Fruit fly (Drosophila melanogaster) whole organism, larva: ENCODE data around the gene wdn.

ENCODE experiments used
- noc ChIP-seq: fragments of 200-800 bp; sonication (Bioruptor generic); optimal IDR thresholded peaks from 3 replicates; lab custom pipeline; 2019; ENCODE audit warnings: missing biosample characterization, mild to moderate bottlenecking, missing genetic modification characterization, moderate library complexity

The wdn gene

DNA sequence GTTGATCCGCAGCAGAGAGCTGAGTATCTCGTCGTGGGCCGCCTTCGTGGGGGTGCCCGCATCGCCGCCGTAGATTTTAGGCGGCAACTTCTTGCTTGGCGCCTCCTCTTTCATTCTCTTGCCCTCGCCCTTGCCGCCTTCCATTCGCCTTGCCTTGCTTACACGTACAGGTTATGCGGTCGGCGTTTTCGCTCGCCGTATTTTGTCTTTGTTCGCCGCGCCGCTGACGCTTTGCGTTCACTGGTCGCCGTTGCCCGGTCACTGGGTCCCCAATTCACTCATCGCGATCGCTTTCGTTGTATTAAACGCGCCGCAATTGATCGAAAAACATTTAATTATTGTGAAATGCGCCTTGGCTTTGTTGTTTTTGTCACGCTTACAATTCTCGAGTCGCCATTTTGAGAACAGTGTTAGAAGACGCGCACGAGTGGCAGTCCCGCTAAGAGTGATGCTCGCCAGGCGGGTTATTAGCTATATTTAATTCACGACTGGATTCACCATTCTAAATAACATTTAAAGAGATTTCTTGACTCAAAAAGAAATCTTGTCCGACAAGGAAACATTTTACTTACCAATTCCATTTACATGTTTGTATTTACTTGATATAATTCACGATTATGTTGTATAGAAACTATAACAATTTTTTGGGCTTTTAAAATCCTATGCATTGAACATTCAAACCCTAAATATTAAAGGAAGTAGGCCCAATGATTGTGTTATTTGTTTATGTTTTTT is at the start of gene wdn:
TSS of gene wdn (minus strand) at position 396 of the 735 bp plus-strand sequence.
- TF ChIP-seq noc (tag; lab: Kevin White, UChicago), result no peak

DNA sequence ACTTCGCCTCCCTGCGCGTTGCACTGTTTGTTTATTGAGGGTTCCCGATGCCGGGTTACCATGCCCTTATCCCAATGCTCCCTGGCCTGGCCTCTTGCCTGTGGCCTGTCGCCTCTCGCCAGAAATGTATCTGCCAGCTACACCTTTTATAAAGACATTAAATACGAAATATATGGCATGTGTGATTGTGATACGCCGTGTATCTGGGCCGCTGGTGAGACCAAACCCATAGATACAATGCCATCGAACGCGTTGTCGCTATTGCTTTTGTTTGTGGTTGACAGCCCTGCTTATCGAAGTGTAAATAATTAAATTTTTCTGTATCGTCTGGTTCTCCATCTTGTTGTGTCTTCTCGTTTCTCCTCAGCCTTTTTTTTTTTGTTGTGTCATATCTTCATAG is 49.4 kb upstream of the wdn start:
- no peak for TF ChIP-seq noc (tag; lab: Kevin White, UChicago)

DNA sequence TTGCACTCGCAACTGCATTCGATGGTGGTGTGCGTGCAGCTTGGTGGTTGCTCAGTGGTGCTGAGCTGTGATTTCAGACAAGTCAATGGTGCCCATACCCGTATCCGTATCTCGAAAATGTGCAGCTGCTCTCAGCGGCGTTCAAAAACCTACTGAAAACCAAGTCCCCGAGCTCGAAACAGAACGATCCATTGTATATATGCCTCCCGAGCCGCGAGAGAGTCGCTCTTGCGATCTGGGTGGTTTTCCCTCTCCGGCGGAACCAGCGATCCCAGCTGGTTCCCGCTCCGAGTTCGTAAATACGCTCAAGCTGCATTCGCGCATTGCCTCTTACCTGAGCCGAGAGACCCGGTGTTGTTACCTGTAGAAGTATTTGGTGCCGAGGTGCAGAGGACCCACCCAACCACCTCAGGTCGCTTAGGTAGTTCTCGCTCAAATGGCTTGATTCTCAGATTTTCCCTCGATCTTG is 48.0 kb upstream of the wdn start, which contains the start of gene Inx3:
TSS of gene Inx3 (minus strand) at position 440 of the 469 bp plus-strand sequence.
- TF ChIP-seq noc (tag; lab: Kevin White, UChicago), result no peak

DNA sequence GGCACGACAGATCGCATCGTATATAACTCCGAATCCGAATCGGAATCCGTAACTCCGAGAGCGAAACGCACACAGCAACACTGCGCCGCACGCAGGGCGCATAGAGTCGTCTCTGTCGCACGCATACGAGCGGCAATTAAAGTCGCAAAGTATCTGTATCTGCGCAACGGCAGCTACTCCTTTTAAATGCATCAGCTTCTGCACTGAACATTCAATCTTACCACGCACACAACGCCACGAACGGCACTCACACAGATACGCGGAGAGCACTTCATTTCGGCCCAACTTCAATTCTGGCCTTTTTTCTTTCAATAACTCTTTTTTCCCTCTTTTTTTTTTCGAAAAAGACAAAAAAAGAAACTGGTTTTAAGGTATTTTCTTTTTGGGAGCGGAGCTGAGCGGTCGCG is 47.1 kb upstream of the wdn start:
- TF ChIP-seq noc (tag; lab: Kevin White, UChicago), result no peak

DNA sequence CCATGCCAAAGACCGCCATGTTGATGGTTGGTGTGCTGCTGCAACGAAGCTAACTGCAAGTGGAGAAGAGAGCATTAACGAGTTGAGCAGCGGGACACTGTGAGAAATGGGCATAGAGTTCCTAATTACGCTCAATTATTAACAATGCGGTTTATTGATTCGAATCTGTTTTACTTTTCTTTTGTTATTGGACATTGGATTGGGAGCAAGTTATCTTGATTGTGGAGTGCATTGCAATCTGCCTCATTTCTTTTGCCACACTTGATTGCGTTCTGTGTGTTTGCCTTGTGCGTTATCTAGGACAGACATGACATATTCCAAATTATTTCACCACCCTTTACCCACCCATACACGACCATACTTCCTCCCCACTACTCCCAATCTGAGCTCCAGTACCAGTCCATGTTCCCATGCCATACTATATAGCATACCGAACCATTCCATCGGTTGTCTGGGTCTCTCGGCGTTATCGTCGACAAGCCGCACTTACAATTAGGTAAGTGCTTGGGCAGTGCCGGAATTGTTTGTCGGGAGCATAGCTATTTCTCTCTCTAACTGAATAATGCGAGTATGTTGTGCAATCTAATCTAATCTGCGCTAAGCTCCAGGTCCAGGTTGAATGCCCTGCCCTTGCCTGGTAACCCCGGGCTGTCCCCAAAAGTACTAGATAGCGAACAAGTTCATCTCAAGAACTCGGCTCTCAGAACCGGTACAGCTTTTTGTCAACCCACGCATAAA is 46.3 kb upstream of the wdn start:
- no peak for TF ChIP-seq noc (tag; lab: Kevin White, UChicago)

DNA sequence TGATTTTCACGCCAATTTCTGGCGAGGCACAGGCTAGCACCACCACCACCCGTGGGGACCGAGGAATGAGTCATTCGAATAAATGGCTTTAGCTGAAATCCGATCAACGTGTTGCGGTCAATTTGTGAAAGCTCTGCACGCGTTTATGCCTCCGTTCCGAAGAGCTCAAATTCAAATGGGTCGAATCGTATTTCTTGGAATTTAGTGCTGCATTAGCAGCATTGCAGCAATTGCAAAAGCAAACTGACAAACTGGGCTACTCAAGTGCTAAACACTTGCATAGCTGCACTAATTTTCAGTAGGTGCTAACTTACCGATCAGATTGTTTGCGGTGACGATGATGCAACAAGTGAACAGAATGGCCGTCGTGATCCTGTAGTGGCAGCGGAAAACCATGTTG is 45.7 kb upstream of the wdn start:
- TF ChIP-seq noc (tag; lab: Kevin White, UChicago), result no peak

DNA sequence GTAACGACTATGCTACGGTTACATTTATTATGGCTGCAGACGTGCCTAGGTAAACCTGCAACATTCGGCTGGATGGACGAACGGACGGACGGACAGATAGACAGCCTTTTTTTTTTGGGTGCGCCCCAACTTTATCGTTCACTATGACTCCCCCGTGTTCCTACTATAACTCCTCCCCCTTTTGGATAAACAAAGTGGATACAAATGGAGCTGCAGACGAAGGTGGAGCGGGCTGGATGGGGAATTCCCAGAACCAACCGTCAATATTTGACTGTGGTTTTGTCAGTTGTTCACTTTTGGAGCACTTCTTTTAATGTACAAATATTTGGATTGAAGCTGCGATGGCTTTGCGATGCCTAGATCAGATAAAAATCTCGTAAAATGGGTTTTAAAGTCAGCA is 45.0 kb upstream of the wdn start:
- TF ChIP-seq noc (tag; lab: Kevin White, UChicago), result no peak

DNA sequence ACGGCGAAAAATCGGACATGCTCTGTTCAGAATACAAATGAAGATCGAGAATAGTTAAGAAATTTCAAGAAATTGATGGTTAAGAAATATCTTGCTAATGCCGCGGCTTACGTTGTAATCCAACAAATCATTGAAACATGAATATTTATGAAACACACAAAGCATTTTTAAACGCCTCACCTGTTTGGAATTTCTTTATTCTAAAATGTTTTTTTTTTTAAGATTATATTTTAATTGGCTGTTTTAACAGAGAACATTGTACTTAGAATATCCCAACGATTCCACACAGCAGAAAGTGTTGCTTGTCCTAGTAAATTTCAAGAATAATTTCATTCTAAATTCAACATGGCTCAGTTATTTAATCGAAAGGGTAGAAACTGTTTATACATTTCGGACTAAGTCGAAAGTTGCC is 40.8 kb upstream of the wdn start:
- no peak for TF ChIP-seq noc (tag; lab: Kevin White, UChicago)

DNA sequence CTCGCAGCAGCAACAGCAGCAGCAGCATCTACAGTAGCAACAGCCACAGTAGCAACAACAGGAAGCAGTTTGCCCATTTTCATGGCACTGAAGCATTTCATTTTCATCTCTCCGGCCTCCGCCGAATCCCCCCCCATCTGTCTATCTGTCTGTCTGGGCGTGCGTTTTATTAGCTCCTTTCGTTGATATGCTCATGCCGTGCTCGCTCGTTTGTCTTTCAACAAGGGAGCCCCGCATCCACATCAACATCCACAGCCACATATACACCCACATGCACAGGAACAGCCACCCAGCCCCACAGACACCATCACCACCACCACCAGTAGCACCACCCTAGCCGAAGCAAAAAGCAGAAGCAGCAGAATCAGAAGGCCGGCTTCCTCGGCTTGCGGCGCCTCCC is 40.4 kb upstream of the wdn start:
- no peak for TF ChIP-seq noc (tag; lab: Kevin White, UChicago)

DNA sequence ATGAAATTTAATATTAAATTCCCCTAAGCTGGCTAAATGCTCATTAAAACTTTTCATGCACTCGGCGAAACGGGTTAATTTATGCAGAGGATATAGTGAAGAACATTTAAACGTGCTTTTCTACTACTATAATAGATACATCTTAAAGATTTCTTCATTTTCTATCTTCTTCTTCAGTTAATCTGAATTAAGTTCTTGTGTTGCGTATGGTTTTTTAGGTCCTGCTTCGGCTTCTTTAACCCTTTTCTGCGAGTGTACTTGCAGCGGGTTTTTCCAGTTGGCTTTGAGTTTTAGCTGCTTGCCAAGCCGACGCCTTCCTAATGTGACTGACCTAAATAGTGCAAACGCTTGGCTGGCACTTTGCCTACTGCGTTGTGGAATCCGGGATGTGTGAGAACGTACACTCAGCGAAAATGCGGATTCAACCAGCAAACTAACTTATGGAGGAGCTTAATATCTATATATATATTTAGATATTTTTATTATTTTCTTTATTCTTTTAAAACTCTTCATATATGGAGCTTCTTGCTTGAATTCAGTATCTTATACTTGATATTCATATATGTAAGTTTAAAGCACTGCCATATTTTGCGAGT is 39.6 kb upstream of the wdn start:
- no peak for TF ChIP-seq noc (tag; lab: Kevin White, UChicago)

DNA sequence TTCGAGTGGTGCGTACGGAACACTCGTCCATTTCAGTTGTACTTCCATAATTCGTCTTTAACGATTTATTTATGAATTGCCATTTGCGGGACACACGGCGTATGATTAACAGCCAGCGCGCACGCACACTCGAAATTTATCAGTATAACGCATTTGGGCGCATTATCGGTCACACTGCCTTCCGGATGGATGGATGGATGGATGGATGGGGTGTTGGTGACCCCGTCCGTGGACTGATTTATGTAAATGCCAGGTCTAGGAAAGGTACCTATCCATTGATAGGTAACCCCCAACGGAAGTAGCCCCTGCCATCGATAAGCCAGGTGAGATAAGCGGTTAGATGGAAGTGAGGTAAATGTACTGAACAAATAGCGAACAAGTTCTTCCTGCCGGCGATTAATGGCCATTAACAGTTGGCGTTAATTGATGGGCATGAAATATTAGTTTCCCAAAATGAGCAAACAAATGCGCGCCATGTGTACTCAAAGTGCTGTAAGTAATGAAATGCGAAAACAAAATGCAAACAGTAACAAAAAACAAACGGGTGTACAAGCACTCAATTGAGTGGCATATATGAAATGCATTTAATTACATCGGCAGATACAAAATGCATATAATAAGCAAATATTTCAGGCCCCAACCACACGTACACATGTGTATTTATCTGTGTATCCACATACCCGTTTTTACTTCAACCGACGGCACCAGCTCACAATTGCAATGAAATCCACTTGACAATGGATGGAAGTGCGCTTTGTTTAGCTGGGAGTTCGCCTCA is 37.7 kb upstream of the wdn start:
- no peak for TF ChIP-seq noc (tag; lab: Kevin White, UChicago)

DNA sequence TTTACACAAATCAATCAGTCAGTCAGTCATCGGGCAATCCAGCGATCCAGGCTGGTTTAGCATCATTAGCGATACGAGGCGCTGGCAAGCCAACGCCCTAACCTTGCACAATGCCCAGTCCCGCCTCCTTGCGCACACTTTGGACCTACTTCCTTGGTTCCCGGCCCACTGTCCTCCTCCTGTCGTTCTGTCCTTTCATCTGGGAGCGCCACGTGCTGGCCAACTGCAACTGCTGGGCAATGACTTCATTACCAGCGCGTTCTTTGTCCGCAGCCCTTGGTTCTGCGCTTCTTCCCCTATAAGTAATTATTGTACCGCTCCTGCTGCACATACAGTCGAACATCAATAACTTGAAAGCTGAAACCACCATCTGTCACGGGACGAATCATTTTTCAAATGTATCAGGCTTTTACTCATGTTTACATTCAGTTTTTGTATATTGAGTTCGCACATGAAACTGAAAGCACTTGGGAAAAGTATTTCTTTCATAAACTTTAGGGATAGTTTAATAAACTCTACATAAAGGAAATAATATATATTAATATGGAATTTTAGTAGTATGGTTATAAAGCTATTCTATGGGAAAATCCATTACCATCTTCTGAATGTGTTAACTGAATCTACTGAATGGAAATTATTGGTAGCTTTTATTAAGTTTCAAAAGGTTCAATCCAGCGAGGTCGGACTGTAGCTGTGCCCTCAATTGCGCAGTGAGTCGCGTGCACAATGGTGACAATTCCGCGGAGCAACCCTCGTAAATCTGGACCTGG is 36.6 kb upstream of the wdn start:
- no peak for TF ChIP-seq noc (tag; lab: Kevin White, UChicago)

DNA sequence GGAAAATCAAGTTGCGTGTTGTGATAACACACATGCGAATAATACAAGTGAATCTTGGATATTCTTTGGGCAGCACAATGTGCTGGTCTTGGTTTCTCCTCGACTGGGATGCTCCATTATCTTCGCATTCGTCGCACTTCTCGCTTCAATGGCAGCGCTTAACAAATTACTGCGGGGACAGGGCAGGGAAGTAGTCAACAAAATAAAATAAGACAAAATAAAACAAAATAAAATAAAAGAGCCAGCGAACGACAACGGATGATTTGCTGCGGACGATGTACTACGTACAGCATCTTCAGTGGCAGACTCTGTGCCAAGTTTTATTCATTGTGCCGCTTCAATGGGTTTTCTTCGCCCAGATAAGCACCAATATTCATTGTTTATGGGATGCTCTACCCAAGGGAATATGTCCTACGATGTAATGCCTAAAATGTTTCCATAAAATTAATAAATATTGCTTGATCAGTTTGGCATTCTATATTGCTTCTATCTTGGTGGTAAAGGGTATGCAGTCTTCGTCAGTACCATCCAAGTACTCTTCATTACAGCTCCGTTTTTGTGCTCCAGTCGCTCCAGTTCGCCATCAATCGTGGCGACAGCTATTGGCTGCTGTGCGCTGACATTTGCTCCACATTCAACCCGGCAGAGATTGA is 35.9 kb upstream of the wdn start:
- no peak for TF ChIP-seq noc (tag; lab: Kevin White, UChicago)

DNA sequence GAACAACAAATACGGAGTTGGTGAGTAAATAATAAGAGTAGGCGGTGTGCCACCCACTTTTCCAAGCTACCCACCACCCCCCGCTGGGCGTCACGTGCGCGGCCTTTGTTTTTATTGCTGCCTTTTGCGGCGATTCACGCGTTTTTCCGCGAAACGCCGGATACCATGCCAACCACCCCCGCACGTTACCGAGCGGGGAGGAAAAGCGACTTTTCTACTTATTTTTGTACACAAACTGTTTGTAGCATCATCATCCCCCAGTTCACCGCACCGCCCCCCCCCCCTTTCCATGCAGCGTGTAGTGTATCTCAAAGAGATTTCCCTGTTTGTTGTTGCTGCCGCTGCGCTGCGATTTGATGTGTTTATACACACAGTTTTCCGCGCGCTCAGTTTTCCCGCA is 34.8 kb upstream of the wdn start:
- TF ChIP-seq noc (tag; lab: Kevin White, UChicago), result no peak
